Fruit fly (Drosophila melanogaster) whole organism, embryonic: Measurements from ENCODE around the gene grass.

Experiments
- Asciz ChIP-seq: fragments of 200-800 bp; sonication (Bioruptor generic); optimal IDR thresholded peaks from 2 replicates; lab custom pipeline; 2017; ENCODE audit warnings: missing biosample characterization, mild to moderate bottlenecking, missing genetic modification characterization, missing genetic modification reagents
- Bgb ChIP-seq: fragments of 200-800 bp; sonication (Bioruptor generic); IDR thresholded peaks from 2 replicates; pipeline ENCODE4 v1.3.6; 2022; ENCODE audit warnings: missing biosample characterization, missing genetic modification characterization; ENCODE audit not compliant: partially characterized antibody
- CG10209 ChIP-seq: fragments of 200-800 bp; sonication (Bioruptor generic); optimal IDR thresholded peaks from 3 replicates; lab custom pipeline; 2017; ENCODE audit warnings: missing biosample characterization, mild to moderate bottlenecking, missing genetic modification characterization, missing genetic modification reagents
- CG10462 ChIP-seq: fragments of 200-800 bp; sonication (Bioruptor generic); optimal IDR thresholded peaks from 2 replicates; lab custom pipeline; 2016; ENCODE audit warnings: missing biosample characterization, missing genetic modification characterization
- CG13296 ChIP-seq: fragments of 200-800 bp; sonication (Bioruptor generic); optimal IDR thresholded peaks from 3 replicates; lab custom pipeline; 2018; ENCODE audit warnings: missing biosample characterization, mild to moderate bottlenecking, missing genetic modification characterization
- CG15479 ChIP-seq: fragments of 200-800 bp; sonication (Bioruptor generic); optimal IDR thresholded peaks from 3 replicates; lab custom pipeline; 2019; ENCODE audit warnings: missing biosample characterization, mild to moderate bottlenecking, missing genetic modification characterization, moderate library complexity
- CG17612 ChIP-seq: fragments of 200-800 bp; sonication (Bioruptor generic); IDR thresholded peaks from 2 replicates; pipeline ENCODE4 v1.3.6; 2022; ENCODE audit warnings: missing biosample characterization, missing genetic modification characterization
- CG18764 ChIP-seq: fragments of 200-800 bp; sonication (Bioruptor generic); optimal IDR thresholded peaks from 3 replicates; lab custom pipeline; 2016; ENCODE audit warnings: missing biosample characterization, missing genetic modification characterization
- CG2116 ChIP-seq: fragments of 200-800 bp; sonication (Bioruptor generic); optimal IDR thresholded peaks from 3 replicates; lab custom pipeline; 2018; ENCODE audit warnings: missing biosample characterization, mild to moderate bottlenecking, missing genetic modification characterization
- CG3065 ChIP-seq: fragments of 200-800 bp; sonication (Bioruptor generic); optimal IDR thresholded peaks from 2 replicates; lab custom pipeline; 2016; ENCODE audit warnings: missing biosample characterization, missing genetic modification characterization
- CG31224 ChIP-seq: fragments of 200-800 bp; sonication (Bioruptor generic); IDR thresholded peaks from 2 replicates; pipeline ENCODE4 v1.3.6; 2022; ENCODE audit warnings: missing biosample characterization, missing genetic modification characterization
- CG32532 ChIP-seq: fragments of 200-800 bp; sonication (Bioruptor generic); IDR thresholded peaks from 2 replicates; pipeline ENCODE4 v1.3.6; 2022; ENCODE audit warnings: missing biosample characterization, missing genetic modification characterization
- CG42726 ChIP-seq: fragments of 200-800 bp; sonication (Bioruptor generic); IDR thresholded peaks from 2 replicates; pipeline ENCODE4 v1.3.6; 2022; ENCODE audit warnings: missing biosample characterization, missing genetic modification characterization; ENCODE audit not compliant: partially characterized antibody
- CG4328 ChIP-seq: fragments of 200-800 bp; sonication (Bioruptor generic); optimal IDR thresholded peaks from 3 replicates; lab custom pipeline; 2017; ENCODE audit warnings: missing biosample characterization, missing genetic modification reagents, missing genetic modification characterization
- CG7786 ChIP-seq: fragments of 200-800 bp; sonication (Bioruptor generic); optimal IDR thresholded peaks from 2 replicates; lab custom pipeline; 2016; ENCODE audit warnings: missing biosample characterization, missing genetic modification characterization
- CG9215 ChIP-seq: fragments of 200-800 bp; sonication (Bioruptor generic); IDR thresholded peaks from 2 replicates; pipeline ENCODE4 v1.3.6; 2022; ENCODE audit warnings: missing biosample characterization, missing genetic modification characterization
- CHES-1-like ChIP-seq: fragments of 200-800 bp; sonication (Bioruptor generic); optimal IDR thresholded peaks from 2 replicates; lab custom pipeline; 2016; ENCODE audit warnings: missing biosample characterization, missing genetic modification characterization
- CrebB ChIP-seq: fragments of 200-800 bp; sonication (Bioruptor generic); optimal IDR thresholded peaks from 3 replicates; lab custom pipeline; 2018; ENCODE audit warnings: missing biosample characterization, mild to moderate bottlenecking, missing genetic modification characterization
- Deaf1 ChIP-seq: fragments of 200-800 bp; optimal IDR thresholded peaks from 3 replicates; lab custom pipeline; 2019; ENCODE audit warnings: missing biosample characterization, mild to moderate bottlenecking, missing genetic modification characterization, moderate library complexity
- Dref ChIP-seq: fragments of 200-800 bp; sonication (Bioruptor generic); IDR thresholded peaks from 2 replicates; pipeline ENCODE4 v1.3.6; 2022; ENCODE audit warnings: missing biosample characterization, missing genetic modification characterization
- Ets97D ChIP-seq: fragments of 200-800 bp; sonication (Bioruptor generic); optimal IDR thresholded peaks from 3 replicates; lab custom pipeline; 2016; ENCODE audit warnings: missing biosample characterization, missing genetic modification characterization
- HHEX ChIP-seq: fragments of 200-800 bp; sonication (Bioruptor generic); optimal IDR thresholded peaks from 3 replicates; lab custom pipeline; 2017; ENCODE audit warnings: missing biosample characterization, mild to moderate bottlenecking, missing genetic modification characterization, missing genetic modification reagents
- HLH3B ChIP-seq: fragments of 200-800 bp; sonication (Bioruptor generic); IDR thresholded peaks from 2 replicates; pipeline ENCODE4 v1.3.6; 2022; ENCODE audit warnings: missing biosample characterization, missing genetic modification characterization
- HmgZ ChIP-seq: fragments of 200-800 bp; sonication (Bioruptor generic); optimal IDR thresholded peaks from 2 replicates; lab custom pipeline; 2018; ENCODE audit warnings: missing biosample characterization, mild to moderate bottlenecking, missing genetic modification characterization
- Lhr ChIP-seq: fragments of 200-800 bp; sonication (Bioruptor generic); optimal IDR thresholded peaks from 3 replicates; lab custom pipeline; 2017; ENCODE audit warnings: mild to moderate bottlenecking, missing biosample characterization, missing genetic modification reagents, missing genetic modification characterization
- Mes4 ChIP-seq: fragments of 200-800 bp; sonication (Bioruptor generic); optimal IDR thresholded peaks from 2 replicates; lab custom pipeline; 2016; ENCODE audit warnings: missing biosample characterization, missing genetic modification characterization
- NFAT ChIP-seq: fragments of 200-800 bp; sonication (Bioruptor generic); IDR thresholded peaks from 2 replicates; pipeline ENCODE4 v1.3.6; 2022; ENCODE audit warnings: missing biosample characterization, missing genetic modification characterization
- Stat92E ChIP-seq, 3 experiments: fragments of >200 bp in 2 of 3; fragments of 200-800 bp in 1 of 3; sonication (Bioruptor generic) in 1 of 3; optimal IDR thresholded peaks; 2 replicates each; lab custom pipeline; 2017 to 2019; ENCODE audit warnings: missing biosample characterization in 3 of 3, missing genetic modification characterization in 3 of 3, mild to moderate bottlenecking in 1 of 3, moderate library complexity in 1 of 3
- Taf1 ChIP-seq: fragments of 200-800 bp; sonication (Bioruptor generic); IDR thresholded peaks from 2 replicates; pipeline ENCODE4 v1.3.6; 2022; ENCODE audit warnings: missing biosample characterization, missing genetic modification characterization
- abd-A ChIP-seq: fragments of 200-800 bp; sonication (Bioruptor generic); optimal IDR thresholded peaks from 3 replicates; lab custom pipeline; 2019; ENCODE audit warnings: missing biosample characterization, mild to moderate bottlenecking, missing genetic modification characterization, moderate library complexity
- ash1 ChIP-seq: fragments of 200-800 bp; sonication (Bioruptor generic); optimal IDR thresholded peaks from 2 replicates; lab custom pipeline; 2018; ENCODE audit warnings: missing biosample characterization, mild to moderate bottlenecking, missing genetic modification characterization
- bcd ChIP-seq: fragments of 200-800 bp; sonication (Bioruptor generic); optimal IDR thresholded peaks from 2 replicates; lab custom pipeline; 2017; ENCODE audit warnings: missing biosample characterization, mild to moderate bottlenecking, missing genetic modification characterization
- cwo ChIP-seq: fragments of 200-800 bp; sonication (Bioruptor generic); optimal IDR thresholded peaks from 3 replicates; lab custom pipeline; 2017; ENCODE audit warnings: missing biosample characterization, missing genetic modification characterization, mild to moderate bottlenecking, moderate library complexity, missing genetic modification reagents
- da ChIP-seq: fragments of 200-800 bp; sonication (Bioruptor generic); optimal IDR thresholded peaks from 2 replicates; lab custom pipeline; 2016; ENCODE audit warnings: missing biosample characterization, missing genetic modification characterization
- dmrt11E ChIP-seq: fragments of 200-800 bp; sonication (Bioruptor generic); optimal IDR thresholded peaks from 3 replicates; lab custom pipeline; 2018; ENCODE audit warnings: missing biosample characterization, mild to moderate bottlenecking, missing genetic modification characterization, moderate library complexity
- dmrt99B ChIP-seq: fragments of 200-800 bp; sonication (Bioruptor generic); optimal IDR thresholded peaks from 2 replicates; lab custom pipeline; 2018; ENCODE audit warnings: missing biosample characterization, mild to moderate bottlenecking, missing genetic modification characterization, moderate library complexity
- dpn ChIP-seq, 2 experiments: fragments of 200-800 bp; sonication (Bioruptor generic); optimal IDR thresholded peaks; 3 replicates each; lab custom pipeline; 2016; ENCODE audit warnings: missing biosample characterization in 2 of 2, missing genetic modification characterization in 2 of 2
- eve ChIP-seq, 2 experiments: fragments of >200 bp; optimal IDR thresholded peaks; 2 replicates each; lab custom pipeline; 2017; ENCODE audit warnings: missing biosample characterization in 2 of 2, missing genetic modification characterization in 2 of 2
- fd3F ChIP-seq: fragments of 200-800 bp; sonication (Bioruptor generic); optimal IDR thresholded peaks from 2 replicates; lab custom pipeline; 2018; ENCODE audit warnings: missing biosample characterization, mild to moderate bottlenecking, missing genetic modification characterization, moderate library complexity
- fru ChIP-seq: fragments of >200 bp; optimal IDR thresholded peaks from 2 replicates; lab custom pipeline; 2017
- fu2 ChIP-seq: fragments of 200-800 bp; sonication (Bioruptor generic); optimal IDR thresholded peaks from 2 replicates; lab custom pipeline; 2016; ENCODE audit warnings: missing biosample characterization, missing genetic modification characterization
- gce ChIP-seq: fragments of 200-800 bp; sonication (Bioruptor generic); IDR thresholded peaks from 3 replicates; pipeline ENCODE4 v1.3.6; 2022; ENCODE audit warnings: missing biosample characterization, missing genetic modification characterization
- h ChIP-seq: fragments of >200 bp; optimal IDR thresholded peaks from 2 replicates; lab custom pipeline; 2017
- jumu ChIP-seq: fragments of 200-800 bp; sonication (Bioruptor generic); optimal IDR thresholded peaks from 3 replicates; lab custom pipeline; 2016; ENCODE audit warnings: missing biosample characterization, missing genetic modification characterization
- nerfin-2 ChIP-seq: fragments of 200-800 bp; sonication (Bioruptor generic); IDR thresholded peaks from 2 replicates; pipeline ENCODE4 v1.3.6; 2022; ENCODE audit warnings: missing biosample characterization, missing genetic modification characterization; ENCODE audit not compliant: partially characterized antibody
- pita ChIP-seq: fragments of 200-800 bp; sonication (Bioruptor generic); optimal IDR thresholded peaks from 2 replicates; lab custom pipeline; 2017; ENCODE audit warnings: missing biosample characterization, mild to moderate bottlenecking, missing genetic modification characterization
- ro ChIP-seq: fragments of 200-800 bp; sonication (Bioruptor generic); IDR thresholded peaks from 2 replicates; pipeline ENCODE4 v1.3.6; 2022; ENCODE audit warnings: missing biosample characterization, missing genetic modification characterization
- shn ChIP-seq: fragments of 200-800 bp; sonication (Bioruptor generic); optimal IDR thresholded peaks from 3 replicates; lab custom pipeline; 2016; ENCODE audit warnings: missing biosample characterization, missing genetic modification characterization
- sim ChIP-seq: fragments of 200-800 bp; sonication (Bioruptor generic); IDR thresholded peaks from 2 replicates; pipeline ENCODE4 v1.3.6; 2022; ENCODE audit warnings: missing biosample characterization, missing genetic modification characterization
- unpg ChIP-seq: fragments of 200-800 bp; sonication (Bioruptor generic); optimal IDR thresholded peaks from 3 replicates; lab custom pipeline; 2018; ENCODE audit warnings: missing biosample characterization, mild to moderate bottlenecking, missing genetic modification characterization, moderate library complexity
- zen2 ChIP-seq: fragments of 200-800 bp; sonication (Bioruptor generic); IDR thresholded peaks from 3 replicates; pipeline ENCODE4 v1.3.6; 2022; ENCODE audit warnings: missing biosample characterization, missing genetic modification characterization; ENCODE audit not compliant: partially characterized antibody

The grass gene

DNA sequence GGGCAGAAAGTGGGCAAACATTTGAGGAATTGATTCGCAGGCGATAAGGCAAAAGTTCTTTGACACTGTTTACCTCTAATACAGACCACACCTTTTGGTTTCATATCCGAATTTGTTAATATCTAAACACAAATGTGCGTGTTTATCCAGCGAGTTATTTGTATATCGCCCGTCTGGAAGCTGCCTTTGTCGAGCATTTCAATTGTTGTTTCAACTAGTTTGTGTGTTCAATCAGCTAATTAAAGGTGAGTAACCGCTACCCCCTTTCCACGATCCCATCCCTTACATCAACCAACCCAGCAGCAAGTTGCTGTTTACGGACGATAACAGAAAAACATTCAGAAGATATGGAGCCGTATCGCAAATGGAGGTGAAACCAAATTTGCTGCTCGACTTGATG is 26.3 kb upstream of the grass start (continued):
- TF ChIP-seq dmrt11E (no peak), da (GFP tag; lab: Kevin White, UChicago) (peak; percentile 20), CG10209 (GFP tag; lab: Kevin White, UChicago) (peak; percentile 72), ro (GFP tag; lab: Robert Waterston, UW) (no peak), cwo (peak; percentile 56), CG10462 (no peak), CG7786 (GFP tag; lab: Kevin White, UChicago) (peak; percentile 39), pita (GFP tag; lab: Kevin White, UChicago) (no peak), CG9215 (GFP tag; lab: Robert Waterston, UW) (no peak), CG31224 (GFP tag; lab: Robert Waterston, UW) (peak; percentile 23; the same call in 1 of the 2 replicates), shn (GFP tag; lab: Kevin White, UChicago) (peak; percentile 33), Lhr (GFP tag; lab: Kevin White, UChicago) (no peak), unpg (peak; percentile 35), CG42726 (GFP tag; lab: Robert Waterston, UW) (no peak), CG4328 (GFP tag; lab: Kevin White, UChicago) (peak; percentile 40), CG13296 (peak; percentile 61), HLH3B (GFP tag; lab: Robert Waterston, UW) (peak; percentile 31; the same call in 1 of the 2 replicates), Dref (GFP tag; lab: Robert Waterston, UW) (no peak), Deaf1 (no peak), CG32532 (peak; percentile 43; the same call in 1 of the 2 replicates), fd3F (GFP tag; lab: Kevin White, UChicago) (peak; percentile 61), zen2 (no peak), Stat92E (GFP tag; optimal IDR thresholded peaks at IDR 0.05; lab: Kevin White, UChicago) (no peak), ash1 (GFP tag; lab: Kevin White, UChicago) (peak; percentile 60), nerfin-2 (GFP tag; lab: Robert Waterston, UW) (no peak), gce (GFP tag; lab: Robert Waterston, UW) (0 out of 3 replicates have a peak, but pooled peaks have one; percentile 5), Ets97D (GFP tag; lab: Kevin White, UChicago) (no peak), abd-A (no peak), CG18764 (GFP tag; lab: Kevin White, UChicago) (peak; percentile 24), CG17612 (GFP tag; lab: Robert Waterston, UW) (no peak), fru (lab: Kevin White, UChicago) (no peak), Taf1 (GFP tag; lab: Robert Waterston, UW) (peak; percentile 42; the same call in 1 of the 2 replicates), sim (GFP tag; lab: Robert Waterston, UW) (no peak), Asciz (peak; percentile 35), CG2116 (GFP tag; lab: Kevin White, UChicago) (no peak), CHES-1-like (GFP tag; lab: Kevin White, UChicago) (peak; percentile 49), CrebB (peak; percentile 57), CG3065 (no peak), NFAT (GFP tag; lab: Robert Waterston, UW) (peak; percentile 24; the same call in 1 of the 2 replicates), eve (GFP tag; optimal IDR thresholded peaks at IDR 0.05; lab: Kevin White, UChicago) (no peak), fu2 (GFP tag; lab: Kevin White, UChicago) (no peak), h (lab: Kevin White, UChicago) (no peak), HHEX (GFP tag; lab: Kevin White, UChicago) (peak; percentile 67), HmgZ (peak; percentile 54), jumu (GFP tag; lab: Kevin White, UChicago) (no peak), dpn (GFP tag; optimal IDR thresholded peaks at IDR 0.05; lab: Kevin White, UChicago) (peak; percentile 27 to 67), CG15479 (GFP tag; lab: Kevin White, UChicago) (no peak), dmrt99B (tag; lab: Kevin White, UChicago) (peak; percentile 22), bcd (GFP tag; lab: Kevin White, UChicago) (peak; percentile 35), Bgb (GFP tag; lab: Robert Waterston, UW) (no peak), Mes4 (GFP tag; lab: Kevin White, UChicago) (no peak)
